Worm (Caenorhabditis elegans) whole organism, L1 larva: ENCODE data around the gene C05A2.4.

Experiments used
- C16A3.4 ChIP-seq: fragments of 150-350 bp; optimal IDR thresholded peaks from 2 replicates; lab custom pipeline; 2014; ENCODE audit warnings: missing biosample characterization, missing genetic modification characterization
- blmp-1 ChIP-seq: fragments of 150-350 bp; optimal IDR thresholded peaks from 2 replicates; lab custom pipeline; 2014; ENCODE audit warnings: missing biosample characterization, missing genetic modification characterization
- ceh-8 ChIP-seq: fragments of 200-800 bp; sonication (Bioruptor generic); optimal IDR thresholded peaks from 2 replicates; lab custom pipeline; 2018; ENCODE audit warnings: mild to moderate bottlenecking, missing genetic modification characterization, moderate library complexity, missing compliant biosample characterization
- ceh-82 ChIP-seq, 3 experiments: fragments of 150-350 bp in 1 of 3; sonication (generic microtip) in 2 of 3; optimal IDR thresholded peaks; 2 replicates each; lab custom pipeline; 2014 to 2017; ENCODE audit warnings: missing biosample characterization in 3 of 3, missing genetic modification characterization in 3 of 3
- ceh-88 ChIP-seq: fragments of 200-800 bp; sonication (Bioruptor generic); IDR thresholded peaks from 2 replicates; pipeline ENCODE4 v1.3.6; 2022; ENCODE audit warnings: missing genetic modification characterization, missing compliant biosample characterization
- dpl-1 ChIP-seq, 3 experiments: fragments of 150-350 bp in 2 of 3; sonication (generic microtip) in 1 of 3; optimal IDR thresholded peaks; 2 replicates each; lab custom pipeline; 2014 to 2017; ENCODE audit warnings: missing biosample characterization in 3 of 3, missing genetic modification characterization in 3 of 3, missing genetic modification reagents in 3 of 3
- efl-1 ChIP-seq, 4 experiments: fragments of 150-350 bp; optimal IDR thresholded peaks in 3 of 4; peaks in 1 of 4; 1 replicate in 1 of 4; 2 replicates in 3 of 4; lab custom pipeline; 2014; ENCODE audit warnings: missing biosample characterization in 2 of 4, missing genetic modification characterization in 2 of 4, missing genetic modification reagents in 2 of 4
- efl-3 ChIP-seq: fragments of 200-800 bp; sonication (Bioruptor generic); optimal IDR thresholded peaks from 2 replicates; lab custom pipeline; 2018; ENCODE audit warnings: mild to moderate bottlenecking, missing genetic modification characterization, missing compliant biosample characterization
- egl-27 ChIP-seq, 2 experiments: fragments of 150-350 bp in 1 of 2; sonication (generic microtip); optimal IDR thresholded peaks; 3 replicates each; lab custom pipeline; 2017 to 2018; ENCODE audit warnings: missing biosample characterization in 2 of 2, missing genetic modification characterization in 2 of 2, missing genetic modification reagents in 2 of 2
- elt-3 ChIP-seq, 6 experiments: fragments of 150-350 bp in 1 of 6; sonication (generic microtip); optimal IDR thresholded peaks; 2 replicates each; lab custom pipeline; 2017 to 2018; ENCODE audit warnings: missing biosample characterization in 6 of 6, missing genetic modification characterization in 6 of 6, inconsistent platforms in 1 of 6
- fkh-4 ChIP-seq: sonication (generic microtip); optimal IDR thresholded peaks from 2 replicates; lab custom pipeline; 2016; ENCODE audit warnings: missing compliant biosample characterization, missing genetic modification characterization, borderline replicate concordance
- grh-1 ChIP-seq: fragments of 200-800 bp; sonication (Bioruptor generic); IDR thresholded peaks from 2 replicates; pipeline ENCODE4 v1.3.6; 2022; ENCODE audit warnings: missing genetic modification reagents, missing genetic modification characterization, missing compliant biosample characterization
- hlh-17 ChIP-seq: fragments of 200-800 bp; sonication (Bioruptor generic); optimal IDR thresholded peaks from 2 replicates; lab custom pipeline; 2018; ENCODE audit warnings: missing genetic modification characterization, mild to moderate bottlenecking, missing compliant biosample characterization, moderate library complexity, borderline replicate concordance
- irx-1 ChIP-seq: sonication (generic microtip); optimal IDR thresholded peaks from 2 replicates; lab custom pipeline; 2016; ENCODE audit warnings: missing genetic modification characterization, missing compliant biosample characterization
- jun-1 ChIP-seq: fragments of 150-350 bp; optimal IDR thresholded peaks from 2 replicates; lab custom pipeline; 2014; ENCODE audit warnings: missing biosample characterization, missing genetic modification reagents, missing genetic modification characterization
- lin-13 ChIP-seq: fragments of 150-350 bp; optimal IDR thresholded peaks from 2 replicates; lab custom pipeline; 2014; ENCODE audit warnings: missing biosample characterization, missing genetic modification reagents, missing genetic modification characterization
- lin-14 ChIP-seq: fragments of 200-800 bp; sonication (Bioruptor generic); optimal IDR thresholded peaks from 2 replicates; lab custom pipeline; 2018; ENCODE audit warnings: mild to moderate bottlenecking, missing genetic modification characterization, moderate library complexity, missing compliant biosample characterization
- lin-35 ChIP-seq, 2 experiments: fragments of 150-350 bp; optimal IDR thresholded peaks; 2 replicates each; lab custom pipeline; 2014; ENCODE audit warnings: missing biosample characterization in 2 of 2, missing genetic modification characterization in 2 of 2, missing genetic modification reagents in 2 of 2
- lir-3 ChIP-seq: sonication (generic microtip); optimal IDR thresholded peaks from 2 replicates; lab custom pipeline; 2016; ENCODE audit warnings: mild to moderate bottlenecking, missing genetic modification characterization, moderate library complexity, missing compliant biosample characterization; ENCODE audit not compliant: poor library complexity
- lsy-2 ChIP-seq, 2 experiments: fragments of 150-350 bp; optimal IDR thresholded peaks; 2 replicates each; lab custom pipeline; 2014; ENCODE audit warnings: missing biosample characterization in 2 of 2, missing genetic modification characterization in 2 of 2
- mdl-1 ChIP-seq, 2 experiments: fragments of 150-350 bp; optimal IDR thresholded peaks; 2 replicates each; lab custom pipeline; 2014 to 2017; ENCODE audit warnings: missing biosample characterization in 2 of 2, missing genetic modification characterization in 2 of 2, inconsistent platforms in 1 of 2
- mef-2 ChIP-seq: fragments of 150-350 bp; optimal IDR thresholded peaks from 2 replicates; lab custom pipeline; 2014; ENCODE audit warnings: missing biosample characterization, missing genetic modification characterization
- mep-1 ChIP-seq: fragments of 150-350 bp; optimal IDR thresholded peaks from 2 replicates; lab custom pipeline; 2014; ENCODE audit warnings: missing biosample characterization, missing genetic modification characterization
- nhr-11 ChIP-seq: fragments of 150-350 bp; optimal IDR thresholded peaks from 2 replicates; lab custom pipeline; 2014; ENCODE audit warnings: missing biosample characterization, missing genetic modification characterization
- nhr-19 ChIP-seq: fragments of 200-800 bp; sonication (Bioruptor generic); conservative IDR thresholded peaks from 2 replicates; pipeline ENCODE4 v1.3.6; 2022; ENCODE audit warnings: missing genetic modification characterization, missing compliant biosample characterization
- nhr-20 ChIP-seq: sonication (generic microtip); optimal IDR thresholded peaks from 2 replicates; lab custom pipeline; 2016; ENCODE audit warnings: mild to moderate bottlenecking, missing genetic modification characterization, missing compliant biosample characterization
- nhr-47 ChIP-seq: sonication (generic microtip); optimal IDR thresholded peaks from 2 replicates; lab custom pipeline; 2016; ENCODE audit warnings: mild to moderate bottlenecking, missing genetic modification characterization, moderate library complexity, missing compliant biosample characterization
- nhr-71 ChIP-seq: sonication (generic microtip); optimal IDR thresholded peaks from 2 replicates; lab custom pipeline; 2016; ENCODE audit warnings: mild to moderate bottlenecking, missing genetic modification characterization, moderate library complexity, missing compliant biosample characterization
- nhr-84 ChIP-seq: sonication (generic microtip); optimal IDR thresholded peaks from 2 replicates; lab custom pipeline; 2017; ENCODE audit warnings: missing biosample characterization, missing genetic modification characterization
- nhr-85 ChIP-seq: sonication (generic microtip); peaks from one replicate; lab custom pipeline; 2016; ENCODE audit warnings: missing genetic modification characterization, inconsistent platforms, missing compliant biosample characterization
- nhr-90 ChIP-seq: sonication (generic microtip); optimal IDR thresholded peaks from 2 replicates; lab custom pipeline; 2016; ENCODE audit warnings: mild to moderate bottlenecking, missing genetic modification characterization, missing compliant biosample characterization; ENCODE audit not compliant: poor library complexity
- pax-3 ChIP-seq: fragments of 200-800 bp; sonication (Bioruptor generic); optimal IDR thresholded peaks from 2 replicates; lab custom pipeline; 2018; ENCODE audit warnings: mild to moderate bottlenecking, missing genetic modification characterization, moderate library complexity, missing compliant biosample characterization
- rnt-1 ChIP-seq: sonication (generic microtip); optimal IDR thresholded peaks from 2 replicates; lab custom pipeline; 2016; ENCODE audit warnings: mild to moderate bottlenecking, missing genetic modification characterization, moderate library complexity, missing compliant biosample characterization
- skn-1 ChIP-seq: fragments of 150-350 bp; optimal IDR thresholded peaks from 2 replicates; lab custom pipeline; 2014; ENCODE audit warnings: missing biosample characterization, missing genetic modification characterization
- snpc-4 ChIP-seq: fragments of 150-350 bp; optimal IDR thresholded peaks from 2 replicates; lab custom pipeline; 2014; ENCODE audit warnings: missing biosample characterization, missing genetic modification characterization
- snu-23 ChIP-seq: sonication (generic microtip); optimal IDR thresholded peaks from 2 replicates; lab custom pipeline; 2016; ENCODE audit warnings: missing genetic modification characterization, missing compliant biosample characterization
- sox-4 ChIP-seq: sonication (generic microtip); optimal IDR thresholded peaks from 2 replicates; lab custom pipeline; 2016; ENCODE audit warnings: missing genetic modification characterization, missing compliant biosample characterization
- tbx-2 ChIP-seq: sonication (generic microtip); optimal IDR thresholded peaks from 2 replicates; lab custom pipeline; 2016; ENCODE audit warnings: missing genetic modification characterization, missing compliant biosample characterization
- unc-130 ChIP-seq: fragments of 150-350 bp; optimal IDR thresholded peaks from 2 replicates; lab custom pipeline; 2017; ENCODE audit warnings: missing biosample characterization, missing genetic modification characterization, inconsistent platforms
- unc-62 ChIP-seq: fragments of 150-350 bp; optimal IDR thresholded peaks from 2 replicates; lab custom pipeline; 2014; ENCODE audit warnings: missing biosample characterization, missing genetic modification reagents, missing genetic modification characterization
- unc-86 ChIP-seq: sonication (generic microtip); optimal IDR thresholded peaks from 2 replicates; lab custom pipeline; 2016; ENCODE audit warnings: missing genetic modification characterization, missing compliant biosample characterization
- vab-15 ChIP-seq: sonication (generic microtip); optimal IDR thresholded peaks from 2 replicates; lab custom pipeline; 2017; ENCODE audit warnings: missing genotype, mild to moderate bottlenecking, missing genetic modification characterization, missing compliant biosample characterization
- xbp-1 ChIP-seq: sonication (generic microtip); optimal IDR thresholded peaks from 2 replicates; lab custom pipeline; 2016; ENCODE audit warnings: missing genetic modification characterization, missing compliant biosample characterization
- zip-4 ChIP-seq: fragments of 200-800 bp; sonication (Bioruptor generic); optimal IDR thresholded peaks from 2 replicates; lab custom pipeline; 2018; ENCODE audit warnings: mild to moderate bottlenecking, missing genetic modification characterization, moderate library complexity, missing compliant biosample characterization
- ztf-11 ChIP-seq, 2 experiments: sonication (generic microtip); optimal IDR thresholded peaks; 2 replicates each; lab custom pipeline; 2016 to 2017; ENCODE audit warnings: missing genetic modification characterization in 2 of 2, missing biosample characterization in 1 of 2, missing compliant biosample characterization in 1 of 2
- ztf-4 ChIP-seq: fragments of 150-350 bp; optimal IDR thresholded peaks from 2 replicates; lab custom pipeline; 2014; ENCODE audit warnings: missing biosample characterization, missing genetic modification characterization

The C05A2.4 gene

ce11 chrV:10716865-10717713 is 21.8 kb downstream of the C05A2.4 start:
- TF ChIP-seq efl-3 (peak; percentile 29), pax-3 (peak; percentile 26), nhr-47 (tag; lab: Kevin White, UChicago) (peak; percentile 55), skn-1 (peak; percentile 77), hlh-17 (GFP tag; lab: Kevin White, UChicago) (no peak), irx-1 (tag; lab: Kevin White, UChicago) (peak; percentile 64), ceh-8 (GFP tag; lab: Kevin White, UChicago) (no peak), mep-1 (tag; lab: Kevin White, UChicago) (peak; percentile 27), nhr-71 (tag; lab: Kevin White, UChicago) (peak; percentile 89), jun-1 (peak; percentile 34), xbp-1 (tag; lab: Kevin White, UChicago) (peak; percentile 19), nhr-85 (peak; percentile 99), dpl-1 (GFP tag; optimal IDR thresholded peaks at IDR 0.05; lab: Kevin White, UChicago) (peak; percentile 6 to 54 (median 44)), zip-4 (GFP tag; lab: Kevin White, UChicago) (peak; percentile 12), ztf-11 (tag; optimal IDR thresholded peaks at IDR 0.05; lab: Kevin White, UChicago) (peak in 1 of 2 experiments; percentile 39), C16A3.4 (tag; lab: Kevin White, UChicago) (peak; percentile 60), lin-35 (GFP tag; optimal IDR thresholded peaks at IDR 0.05; lab: Kevin White, UChicago) (peak in 1 of 2 experiments; percentile 68), ztf-4 (no peak), nhr-20 (peak; percentile 83), elt-3 (tag; optimal IDR thresholded peaks at IDR 0.05; lab: Kevin White, UChicago) (peak in 3 of 6 experiments; percentile 68 to 90 (median 71)), unc-86 (no peak), nhr-84 (no peak), sox-4 (tag; lab: Kevin White, UChicago) (no peak), mef-2 (no peak), lir-3 (tag; lab: Kevin White, UChicago) (peak; percentile 12), unc-130 (tag; lab: Kevin White, UChicago) (peak; percentile 58), rnt-1 (tag; lab: Kevin White, UChicago) (peak; percentile 18), vab-15 (tag; lab: Kevin White, UChicago) (peak; percentile 13), lsy-2 (tag; optimal IDR thresholded peaks at IDR 0.05; lab: Kevin White, UChicago) (peak; percentile 46 to 62), efl-1 (optimal IDR thresholded peaks at IDR 0.05; lab: Kevin White, UChicago) (peak; percentile 5 to 24), efl-1 (GFP tag; optimal IDR thresholded peaks at IDR 0.05 in 1 of 2; lab: Kevin White, UChicago) (peak in 1 of 2 experiments; percentile 90), snpc-4 (tag; lab: Kevin White, UChicago) (peak; percentile 22), nhr-11 (tag; lab: Kevin White, UChicago) (no peak), lin-14 (GFP tag; lab: Kevin White, UChicago) (peak; percentile 96), tbx-2 (tag; lab: Kevin White, UChicago) (peak; percentile 27), unc-62 (no peak), blmp-1 (tag; lab: Kevin White, UChicago) (peak; percentile 85), nhr-90 (tag; lab: Kevin White, UChicago) (peak; percentile 80), egl-27 (tag; optimal IDR thresholded peaks at IDR 0.05; lab: Kevin White, UChicago) (peak; percentile 25 to 54), ceh-88 (GFP tag; lab: Robert Waterston, UW) (0 out of 2 replicates have a peak, but pooled peaks have one; percentile 31), fkh-4 (tag; lab: Kevin White, UChicago) (no peak), lin-13 (GFP tag; lab: Kevin White, UChicago) (peak; percentile 59), snu-23 (GFP tag; lab: Kevin White, UChicago) (peak; percentile 69), nhr-19 (GFP tag; lab: Robert Waterston, UW) (no peak; the same call in none of the 2 replicates), mdl-1 (tag; optimal IDR thresholded peaks at IDR 0.05; lab: Kevin White, UChicago) (peak in 1 of 2 experiments; percentile 91), grh-1 (peak; percentile 73), ceh-82 (tag; optimal IDR thresholded peaks at IDR 0.05; lab: Kevin White, UChicago) (peak in 1 of 3 experiments; percentile 16)
